Fruit fly (Drosophila melanogaster): ENCODE results near the gene CG18178.
A peak's percentile ranks its signal among the peaks of the same experiment; 100 is the strongest.

Gene CG18178

dm6 chr3L:9767636-9768358 is 48.9 kb upstream of the CG18178 start (continued):
- TF ChIP-seq B-H2 (GFP tag; optimal IDR thresholded peaks at IDR 0.05) (peak; percentile 5), sug (tag; optimal IDR thresholded peaks at IDR 0.05) (peak; percentile 38)

- TF ChIP-seq CG6254 (GFP tag; optimal IDR thresholded peaks at IDR 0.05) (no peak), Pdp1 (GFP tag; optimal IDR thresholded peaks at IDR 0.05) (peak in 1 of 2 experiments; percentile 66)
Observed at dm6 chr3L:9766364-9766763, 47.4 kb upstream of the CG18178 start.

- peak; percentile 76 for TF ChIP-seq sr (GFP tag; IDR thresholded peaks at IDR 0.05)
- TF ChIP-seq crol (GFP tag; IDR thresholded peaks at IDR 0.05): peak; percentile 77
- TF ChIP-seq sd (tag; optimal IDR thresholded peaks at IDR 0.05): peak; percentile 68
- TF ChIP-seq kni (GFP tag; optimal IDR thresholded peaks at IDR 0.05): no peak
- TF ChIP-seq CG13296 (GFP tag; optimal IDR thresholded peaks at IDR 0.05): no peak
- TF ChIP-seq hb (GFP tag; IDR thresholded peaks at IDR 0.05; ENCODE audit: partially characterized antibody): no peak
Observed at dm6 chr3L:9765710-9766005, 46.7 kb upstream of the CG18178 start.

- TF ChIP-seq prd (optimal IDR thresholded peaks at IDR 0.05): no peak
- TF ChIP-seq prd (GFP tag; IDR thresholded peaks at IDR 0.05): 0 out of 3 replicates have a peak, but pooled peaks have one; percentile 7
- TF ChIP-seq gem (tag; optimal IDR thresholded peaks at IDR 0.05): peak; percentile 14
- TF ChIP-seq CG4730 (GFP tag; IDR thresholded peaks at IDR 0.05): no peak
- peak in 1 of 2 experiments; percentile 27 for TF ChIP-seq Hr51 (GFP tag; optimal IDR thresholded peaks at IDR 0.05)
- no peak for TF ChIP-seq CG17359 (tag; optimal IDR thresholded peaks at IDR 0.05)
- TF ChIP-seq dm (GFP tag; optimal IDR thresholded peaks at IDR 0.05): no peak
- peak; percentile 23; the same call in 1 of the 2 replicates for TF ChIP-seq Drgx (GFP tag; IDR thresholded peaks at IDR 0.05)
- TF ChIP-seq CG7839 (tag; optimal IDR thresholded peaks at IDR 0.05): peak; percentile 12
- peak; percentile 8 for TF ChIP-seq dmrt99B (tag; optimal IDR thresholded peaks at IDR 0.05)
- TF ChIP-seq Med (GFP tag): peak; percentile 48
- 0 out of 3 replicates have a peak, but pooled peaks have one; percentile 24 for TF ChIP-seq H15 (GFP tag; IDR thresholded peaks at IDR 0.05)
- TF ChIP-seq chn (GFP tag; optimal IDR thresholded peaks at IDR 0.05): no peak
- peak; percentile 31 for TF ChIP-seq CG11504 (tag; optimal IDR thresholded peaks at IDR 0.05)
- peak; percentile 45 for TF ChIP-seq cwo (GFP tag; optimal IDR thresholded peaks at IDR 0.05)
- TF ChIP-seq CG9932 (GFP tag; IDR thresholded peaks at IDR 0.05): 0 out of 2 replicates have a peak, but pooled peaks have one; percentile 26
- TF ChIP-seq pan (optimal IDR thresholded peaks at IDR 0.05): no peak
- TF ChIP-seq pan (GFP tag; optimal IDR thresholded peaks at IDR 0.05 in 1 of 2, IDR thresholded peaks at IDR 0.05 in 1 of 2): peak in 1 of 2 experiments; percentile 15
- no peak for TF ChIP-seq CG12744 (GFP tag; optimal IDR thresholded peaks at IDR 0.05)
- no peak for TF ChIP-seq CG4424 (GFP tag; optimal IDR thresholded peaks at IDR 0.05)
- peak; percentile 5 for TF ChIP-seq CG18262 (tag; optimal IDR thresholded peaks at IDR 0.05)
- TF ChIP-seq crol (GFP tag; IDR thresholded peaks at IDR 0.05): peak; percentile 69
- no peak for TF ChIP-seq ci (GFP tag; IDR thresholded peaks at IDR 0.05)
- no peak for TF ChIP-seq CG12659 (GFP tag; optimal IDR thresholded peaks at IDR 0.05)
- TF ChIP-seq ase (GFP tag; IDR thresholded peaks at IDR 0.05): no peak
- TF ChIP-seq sim (GFP tag; IDR thresholded peaks at IDR 0.05): no peak
- peak; percentile 46; the same call in 1 of the 2 replicates for TF ChIP-seq vvl (GFP tag; IDR thresholded peaks at IDR 0.05)
- peak; percentile 7 for TF ChIP-seq CG2678 (tag; optimal IDR thresholded peaks at IDR 0.05)
- TF ChIP-seq CG5245 (GFP tag; optimal IDR thresholded peaks at IDR 0.05): no peak
- 0 out of 3 replicates have a peak, but pooled peaks have one; percentile 21 for TF ChIP-seq row (GFP tag; IDR thresholded peaks at IDR 0.05)
- TF ChIP-seq CG2120 (GFP tag; optimal IDR thresholded peaks at IDR 0.05): no peak
- TF ChIP-seq CG16815 (GFP tag; optimal IDR thresholded peaks at IDR 0.05): no peak
- no peak for TF ChIP-seq Elba2 (GFP tag; optimal IDR thresholded peaks at IDR 0.05)
- peak; percentile 34; the same call in 1 of the 3 replicates for TF ChIP-seq CG17361 (GFP tag; IDR thresholded peaks at IDR 0.05)
Observed at dm6 chr3L:9764915-9765709, 46.2 kb upstream of the CG18178 start.

Measured in whole organism, embryonic.